Worm (Caenorhabditis elegans) whole organism, young adult: ENCODE results near the gene K10G9.2.
A peak's percentile ranks its signal among the peaks of the same experiment; 100 is the strongest.

Experiments
- B0019.2 ChIP-seq: fragments of 200-800 bp; sonication (Bioruptor generic); conservative IDR thresholded peaks from 2 replicates; pipeline ENCODE4 v1.3.6; 2022; ENCODE audit warnings: missing genetic modification reagents, missing genetic modification characterization, missing compliant biosample characterization
- B0035.1 ChIP-seq: sonication (generic microtip); optimal IDR thresholded peaks from 2 replicates; lab custom pipeline; 2016; ENCODE audit warnings: missing genetic modification characterization, mild to moderate bottlenecking, missing compliant biosample characterization, missing genotype, missing genetic modification reagents
- C17E4.6 ChIP-seq: fragments of 200-800 bp; sonication (Bioruptor generic); IDR thresholded peaks from 2 replicates; pipeline ENCODE4 v1.3.6; 2022; ENCODE audit warnings: missing genetic modification reagents, missing genetic modification characterization, missing compliant biosample characterization
- F49E8.2 ChIP-seq: sonication (generic microtip); optimal IDR thresholded peaks from 3 replicates; lab custom pipeline; 2017; ENCODE audit warnings: missing genetic modification characterization, mild to moderate bottlenecking, missing compliant biosample characterization, antibody characterized with exemption, moderate library complexity; ENCODE audit not compliant: insufficient read depth
- F52B5.7 ChIP-seq: sonication (generic microtip); optimal IDR thresholded peaks from 2 replicates; lab custom pipeline; 2016; ENCODE audit warnings: mild to moderate bottlenecking, missing genetic modification characterization, missing compliant biosample characterization
- K11D2.4 ChIP-seq: fragments of 200-800 bp; sonication (Bioruptor generic); IDR thresholded peaks from 2 replicates; pipeline ENCODE4 v1.3.6; 2022; ENCODE audit warnings: missing genetic modification reagents, missing genetic modification characterization, missing compliant biosample characterization
- Y56A3A.18 ChIP-seq: fragments of 200-800 bp; sonication (Bioruptor generic); IDR thresholded peaks from 2 replicates; pipeline ENCODE4 v1.3.6; 2022; ENCODE audit warnings: missing genetic modification reagents, missing genetic modification characterization, missing compliant biosample characterization
- Y79H2A.3 ChIP-seq: fragments of 200-800 bp; sonication (Bioruptor generic); conservative IDR thresholded peaks from 2 replicates; pipeline ENCODE4 v1.3.6; 2022; ENCODE audit warnings: missing genetic modification reagents, missing genetic modification characterization, missing compliant biosample characterization
- aptf-3 ChIP-seq: fragments of 200-800 bp; sonication (Bioruptor generic); IDR thresholded peaks from 2 replicates; pipeline ENCODE4 v1.3.6; 2022; ENCODE audit warnings: missing genetic modification characterization, missing compliant biosample characterization
- athp-1 ChIP-seq: sonication (generic microtip); optimal IDR thresholded peaks from 2 replicates; lab custom pipeline; 2017; ENCODE audit warnings: mild to moderate bottlenecking, missing genetic modification characterization, missing compliant biosample characterization
- attf-6 ChIP-seq: fragments of 200-800 bp; sonication (Bioruptor generic); IDR thresholded peaks from 2 replicates; pipeline ENCODE4 v1.3.6; 2022; ENCODE audit warnings: missing genetic modification reagents, missing genetic modification characterization, missing compliant biosample characterization
- bed-2 ChIP-seq: fragments of 200-800 bp; sonication (Bioruptor generic); IDR thresholded peaks from 2 replicates; pipeline ENCODE4 v1.3.6; 2022; ENCODE audit warnings: missing genetic modification reagents, missing genetic modification characterization, missing compliant biosample characterization
- cebp-2 ChIP-seq: fragments of 200-800 bp; sonication (Bioruptor generic); IDR thresholded peaks from 2 replicates; pipeline ENCODE4 v1.3.6; 2022; ENCODE audit warnings: missing genetic modification characterization, missing compliant biosample characterization
- dox-1 ChIP-seq: fragments of 200-800 bp; sonication (Bioruptor generic); IDR thresholded peaks from 2 replicates; pipeline ENCODE4 v1.3.6; 2022; ENCODE audit warnings: missing genetic modification reagents, missing genetic modification characterization, missing compliant biosample characterization
- him-1 ChIP-seq: sonication (generic microtip); optimal IDR thresholded peaks from 2 replicates; lab custom pipeline; 2016; ENCODE audit warnings: missing genotype, missing genetic modification reagents, missing genetic modification characterization, missing compliant biosample characterization
- hlh-26 ChIP-seq: fragments of 200-800 bp; sonication (Bioruptor generic); conservative IDR thresholded peaks from 2 replicates; pipeline ENCODE4 v1.3.6; 2022; ENCODE audit warnings: missing genetic modification reagents, missing genetic modification characterization, missing compliant biosample characterization
- lin-26 ChIP-seq: fragments of 200-800 bp; sonication (Bioruptor generic); IDR thresholded peaks from 2 replicates; pipeline ENCODE4 v1.3.6; 2022; ENCODE audit warnings: missing genetic modification reagents, missing genetic modification characterization, missing compliant biosample characterization
- lsl-1 ChIP-seq: fragments of 200-800 bp; sonication (Bioruptor generic); optimal IDR thresholded peaks from 2 replicates; lab custom pipeline; 2018; ENCODE audit warnings: mild to moderate bottlenecking, missing genetic modification characterization, moderate library complexity, missing compliant biosample characterization
- lsy-27 ChIP-seq: sonication (generic microtip); optimal IDR thresholded peaks from 2 replicates; lab custom pipeline; 2017; ENCODE audit warnings: missing genetic modification characterization, mild to moderate bottlenecking, missing compliant biosample characterization, antibody characterized with exemption, missing genotype, borderline replicate concordance; ENCODE audit not compliant: insufficient read depth
- mel-28 ChIP-seq: sonication (generic microtip); optimal IDR thresholded peaks from 2 replicates; lab custom pipeline; 2016; ENCODE audit warnings: borderline replicate concordance, mild to moderate bottlenecking, missing genetic modification characterization, missing compliant biosample characterization
- mes-4 ChIP-seq: sonication (generic microtip); optimal IDR thresholded peaks from 2 replicates; lab custom pipeline; 2016; ENCODE audit warnings: missing genotype, missing genetic modification characterization, missing compliant biosample characterization
- mxl-1 ChIP-seq: sonication (generic microtip); optimal IDR thresholded peaks from 2 replicates; lab custom pipeline; 2016; ENCODE audit warnings: missing genetic modification characterization, missing compliant biosample characterization
- nhr-80 ChIP-seq: sonication (generic microtip); optimal IDR thresholded peaks from 2 replicates; lab custom pipeline; 2016; ENCODE audit warnings: missing genetic modification characterization, missing compliant biosample characterization
- sdz-38 ChIP-seq: sonication (generic microtip); optimal IDR thresholded peaks from 2 replicates; lab custom pipeline; 2016; ENCODE audit warnings: missing genotype, missing genetic modification characterization, missing compliant biosample characterization
- sea-2 ChIP-seq: fragments of 200-800 bp; sonication (Bioruptor generic); IDR thresholded peaks from 2 replicates; pipeline ENCODE4 v1.3.6; 2022; ENCODE audit warnings: missing genetic modification characterization, missing compliant biosample characterization
- snpc-4 ChIP-seq, 5 experiments: fragments of 150-350 bp in 1 of 5; sonication (generic microtip) in 4 of 5; optimal IDR thresholded peaks; 2 replicates each; lab custom pipeline; 2014 to 2018; ENCODE audit warnings: missing genetic modification characterization in 5 of 5, missing biosample characterization in 3 of 5, antibody characterized with exemption in 2 of 5, mild to moderate bottlenecking in 2 of 5, missing compliant biosample characterization in 2 of 5, missing genotype in 2 of 5, moderate library complexity in 2 of 5, missing genetic modification reagents in 1 of 5
- somi-1 ChIP-seq: fragments of 200-800 bp; sonication (Bioruptor generic); optimal IDR thresholded peaks from 2 replicates; lab custom pipeline; 2018; ENCODE audit warnings: mild to moderate bottlenecking, missing genetic modification characterization, missing compliant biosample characterization
- tbx-9 ChIP-seq: sonication (generic microtip); optimal IDR thresholded peaks from 2 replicates; lab custom pipeline; 2016; ENCODE audit warnings: borderline replicate concordance, missing genetic modification characterization, inconsistent platforms, missing compliant biosample characterization
- tlf-1 ChIP-seq: fragments of 200-800 bp; sonication (Bioruptor generic); optimal IDR thresholded peaks from 2 replicates; lab custom pipeline; 2018; ENCODE audit warnings: mild to moderate bottlenecking, missing genetic modification characterization, missing compliant biosample characterization
- ztf-25 ChIP-seq: fragments of 200-800 bp; sonication (Bioruptor generic); IDR thresholded peaks from 2 replicates; pipeline ENCODE4 v1.3.6; 2022; ENCODE audit warnings: missing genetic modification reagents, missing genetic modification characterization, missing compliant biosample characterization
- ztf-26 ChIP-seq: sonication (generic microtip); optimal IDR thresholded peaks from 2 replicates; lab custom pipeline; 2017; ENCODE audit warnings: missing genetic modification characterization, missing compliant biosample characterization
- ztf-3 ChIP-seq: fragments of 200-800 bp; sonication (Bioruptor generic); optimal IDR thresholded peaks from 2 replicates; lab custom pipeline; 2018; ENCODE audit warnings: mild to moderate bottlenecking, missing genetic modification characterization, missing compliant biosample characterization

Gene K10G9.2

DNA sequence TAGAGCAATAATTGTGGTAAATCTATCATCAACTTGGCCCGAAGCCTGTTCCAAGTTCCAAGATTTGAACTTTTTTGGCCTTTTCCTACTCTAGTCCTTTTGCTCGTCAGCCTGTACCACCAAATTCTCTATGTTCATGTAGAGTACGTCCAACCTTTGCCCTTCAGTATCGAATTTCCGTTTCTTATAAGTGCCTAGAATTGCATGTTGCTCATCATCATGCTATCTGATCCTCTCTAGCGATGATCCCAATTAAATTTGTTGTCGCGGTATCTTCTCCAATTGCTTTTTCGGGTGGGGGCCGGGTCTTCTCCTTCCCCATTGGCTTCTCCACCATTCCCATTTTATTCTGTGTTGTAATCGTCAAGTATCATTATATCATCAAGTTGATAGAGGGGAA is 8.2 kb downstream of the K10G9.2 start:
- TF ChIP-seq Y79H2A.3 (no peak), mel-28 (tag; lab: Kevin White, UChicago) (no peak), ztf-3 (GFP tag; lab: Kevin White, UChicago) (no peak), mxl-1 (tag; lab: Kevin White, UChicago) (no peak), K11D2.4 (GFP tag; lab: Robert Waterston, UW) (no peak), him-1 (tag; lab: Kevin White, UChicago) (no peak), sea-2 (GFP tag; lab: Robert Waterston, UW) (no peak), bed-2 (GFP tag; lab: Robert Waterston, UW) (no peak), B0035.1 (tag; lab: Kevin White, UChicago) (no peak), lsy-27 (tag; lab: Kevin White, UChicago) (no peak), attf-6 (GFP tag; lab: Robert Waterston, UW) (no peak), B0019.2 (GFP tag; lab: Robert Waterston, UW) (no peak), C17E4.6 (GFP tag; lab: Robert Waterston, UW) (no peak), mes-4 (tag; lab: Kevin White, UChicago) (no peak)
- TF ChIP-seq, all 124 proteins: peak for 0

DNA sequence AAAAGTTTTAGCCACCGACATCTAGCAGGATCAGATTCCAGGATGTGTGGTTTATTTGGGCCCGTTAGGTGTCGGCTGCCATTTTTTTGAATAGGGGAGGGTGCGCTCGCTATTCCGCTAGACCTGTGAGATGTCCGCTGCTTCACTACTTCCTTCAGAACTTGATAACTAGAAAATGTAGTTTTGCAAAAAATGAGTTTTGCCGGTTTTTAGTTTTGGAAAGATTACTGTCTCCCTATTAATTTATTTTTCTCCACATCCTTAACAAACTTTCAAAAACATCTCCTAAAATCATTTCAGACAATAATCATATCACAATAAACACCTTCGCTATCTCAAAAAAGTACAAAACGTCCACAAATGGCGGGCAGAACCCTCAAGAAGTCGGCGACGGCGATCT is 9.1 kb downstream of the K10G9.2 start, which contains the start of gene vglu-2:
TSS of gene vglu-2 (plus strand) at position 301 of the 400 bp plus-strand sequence.
- no peak for TF ChIP-seq ztf-25 (GFP tag; lab: Robert Waterston, UW)
- TF ChIP-seq snpc-4 (GFP tag; optimal IDR thresholded peaks at IDR 0.05; lab: Kevin White, UChicago): no peak
- peak in 2 of 4 experiments; percentile 29 to 56 for TF ChIP-seq snpc-4 (tag; optimal IDR thresholded peaks at IDR 0.05; lab: Kevin White, UChicago)
- no peak for TF ChIP-seq F52B5.7 (tag; lab: Kevin White, UChicago)

DNA sequence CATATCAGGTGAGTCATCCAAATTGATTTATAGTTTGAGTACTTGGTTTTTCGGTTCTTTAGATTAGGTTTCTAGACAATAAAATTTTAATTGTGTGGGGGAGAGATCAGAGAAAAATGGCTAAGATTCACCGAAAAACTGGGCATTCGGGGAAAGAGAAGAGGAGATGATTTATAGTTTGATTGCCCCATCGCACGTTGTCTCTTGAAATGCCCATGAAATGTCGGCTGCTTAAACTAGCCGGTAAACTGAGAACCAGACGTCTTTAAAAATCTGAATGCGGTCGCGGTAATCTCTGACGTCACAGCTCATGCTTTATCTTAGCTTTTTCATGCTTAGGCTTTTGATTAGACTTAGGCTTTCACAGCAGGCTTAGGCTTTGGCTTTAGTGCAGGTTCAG is 11.2 kb downstream of the K10G9.2 start:
- TF ChIP-seq Y56A3A.18 (no peak), lin-26 (0 out of 2 replicates have a peak, but pooled peaks have one; percentile 23), snpc-4 (GFP tag; optimal IDR thresholded peaks at IDR 0.05; lab: Kevin White, UChicago) (no peak), snpc-4 (tag; optimal IDR thresholded peaks at IDR 0.05; lab: Kevin White, UChicago) (peak in 2 of 4 experiments; percentile 4 to 51)

DNA sequence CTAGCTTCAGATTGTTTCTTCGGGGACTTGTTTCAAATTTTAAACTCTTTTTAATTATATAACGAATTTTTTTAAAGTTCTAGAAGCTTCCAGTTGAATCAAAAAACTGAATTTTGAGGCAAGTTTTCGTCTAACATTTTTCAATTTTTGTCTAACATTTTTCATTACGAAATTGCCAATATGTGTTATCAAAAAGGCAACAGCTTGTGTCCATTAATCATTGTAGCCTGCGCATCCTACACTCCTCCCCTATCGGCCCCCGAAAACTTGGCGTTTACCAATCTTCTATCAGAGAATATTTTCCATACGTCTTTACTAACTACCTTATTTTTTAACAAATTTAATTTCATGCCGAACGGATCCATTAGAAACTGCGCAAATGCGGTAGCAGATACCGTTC is 14.4 kb downstream of the K10G9.2 start, which contains the start of gene vglu-3:
TSS of gene vglu-3 (plus strand) at position 301 of the 400 bp plus-strand sequence.
- TF ChIP-seq cebp-2 (GFP tag; lab: Robert Waterston, UW): no peak
- no peak for TF ChIP-seq sdz-38
- no peak for TF ChIP-seq aptf-3 (GFP tag; lab: Robert Waterston, UW)
- TF ChIP-seq F49E8.2: no peak
- no peak for TF ChIP-seq lin-26
- no peak for TF ChIP-seq B0035.1 (tag; lab: Kevin White, UChicago)
- no peak for TF ChIP-seq lsl-1
- no peak for TF ChIP-seq dox-1
- TF ChIP-seq sea-2 (GFP tag; lab: Robert Waterston, UW): no peak
- TF ChIP-seq tbx-9 (tag; lab: Kevin White, UChicago): no peak
- no peak for TF ChIP-seq athp-1 (tag; lab: Kevin White, UChicago)
- no peak for TF ChIP-seq nhr-80 (tag; lab: Kevin White, UChicago)
- TF ChIP-seq tlf-1 (GFP tag; lab: Kevin White, UChicago): no peak
- no peak for TF ChIP-seq mxl-1 (tag; lab: Kevin White, UChicago)
- no peak for TF ChIP-seq somi-1
- TF ChIP-seq ztf-26 (tag; lab: Kevin White, UChicago): no peak
- no peak for TF ChIP-seq hlh-26 (GFP tag; lab: Robert Waterston, UW)
